Fruit fly (Drosophila melanogaster) whole organism, adult: ENCODE measurements around the gene eIF2beta.

Experiments
- CG12768 ChIP-seq: fragments of 200-800 bp; sonication (Bioruptor generic); optimal IDR thresholded peaks from 2 replicates; lab custom pipeline; 2017; ENCODE audit warnings: missing biosample characterization, missing genetic modification characterization, mild to moderate bottlenecking, moderate library complexity, missing genetic modification reagents
- CG14711 ChIP-seq: fragments of 200-800 bp; sonication (Bioruptor generic); optimal IDR thresholded peaks from 2 replicates; lab custom pipeline; 2018; ENCODE audit warnings: missing biosample characterization, mild to moderate bottlenecking, missing genetic modification characterization, moderate library complexity
- CG1620 ChIP-seq: fragments of 200-800 bp; sonication (Bioruptor generic); optimal IDR thresholded peaks from 2 replicates; lab custom pipeline; 2016; ENCODE audit warnings: missing biosample characterization, missing genetic modification characterization
- Clk ChIP-seq: fragments of 200-800 bp; sonication (Bioruptor generic); optimal IDR thresholded peaks from 2 replicates; lab custom pipeline; 2017; ENCODE audit warnings: missing biosample characterization, missing genetic modification characterization
- Crg-1 ChIP-seq: fragments of 200-800 bp; sonication (Bioruptor generic); optimal IDR thresholded peaks from 2 replicates; lab custom pipeline; 2016; ENCODE audit warnings: missing biosample characterization, missing genetic modification characterization
- Hr96 ChIP-seq: fragments of 200-800 bp; sonication (Bioruptor generic); optimal IDR thresholded peaks from 2 replicates; lab custom pipeline; 2016; ENCODE audit warnings: missing biosample characterization, missing genetic modification characterization
- cic ChIP-seq: fragments of 200-800 bp; sonication (Bioruptor generic); optimal IDR thresholded peaks from 2 replicates; lab custom pipeline; 2017; ENCODE audit warnings: missing biosample characterization, mild to moderate bottlenecking, missing genetic modification characterization, moderate library complexity
- cnc ChIP-seq, 2 experiments: fragments of >200 bp; optimal IDR thresholded peaks; 2 replicates each; lab custom pipeline; 2017
- kay ChIP-seq: fragments of 200-800 bp; sonication (Bioruptor generic); peaks from one replicate; lab custom pipeline; 2016; ENCODE audit warnings: missing biosample characterization, missing genetic modification characterization, borderline replicate concordance
- pad ChIP-seq: fragments of 200-800 bp; sonication (Bioruptor generic); optimal IDR thresholded peaks from 3 replicates; lab custom pipeline; 2017; ENCODE audit warnings: missing biosample characterization, missing genetic modification characterization, mild to moderate bottlenecking, moderate library complexity, missing genetic modification reagents
- tj ChIP-seq: fragments of 200-800 bp; sonication (Bioruptor generic); optimal IDR thresholded peaks from 3 replicates; lab custom pipeline; 2017; ENCODE audit warnings: missing biosample characterization, mild to moderate bottlenecking, missing genetic modification characterization, moderate library complexity
- toe ChIP-seq: fragments of 200-800 bp; sonication (Bioruptor generic); optimal IDR thresholded peaks from 2 replicates; lab custom pipeline; 2016; ENCODE audit warnings: missing biosample characterization, missing genetic modification characterization

DNA sequence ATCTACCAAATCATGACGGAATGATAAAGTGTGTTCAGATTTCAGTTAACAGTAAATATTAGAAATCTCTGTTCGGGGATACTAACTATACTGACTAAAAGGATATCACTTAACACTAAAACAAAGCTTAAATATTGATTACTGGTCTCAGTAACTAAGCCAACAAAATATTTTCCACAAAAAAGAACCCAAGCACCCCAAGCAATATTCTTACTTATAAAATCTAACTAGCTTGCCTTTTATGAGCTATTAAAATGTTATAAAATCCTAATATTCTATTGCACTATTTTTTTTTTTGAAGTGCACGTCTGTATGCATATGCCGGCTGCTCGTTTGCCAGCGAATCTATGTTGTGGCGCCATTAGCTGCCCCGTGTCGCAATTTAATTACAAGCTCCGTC is 22.9 kb upstream of the eIF2beta start:
- TF ChIP-seq CG1620 (no peak), Crg-1 (GFP tag; lab: Kevin White, UChicago) (no peak), pad (no peak), tj (no peak), Clk (no peak), cnc (optimal IDR thresholded peaks at IDR 0.05; lab: Kevin White, UChicago) (no peak), toe (GFP tag; lab: Kevin White, UChicago) (no peak), kay (GFP tag; lab: Kevin White, UChicago) (no peak), CG14711 (tag; lab: Kevin White, UChicago) (no peak), CG12768 (GFP tag; lab: Kevin White, UChicago) (no peak), cic (GFP tag; lab: Kevin White, UChicago) (no peak), Hr96 (no peak)
